Worm (Caenorhabditis elegans) whole organism, mixed stage, embryonic: ENCODE results near the gene F13A7.12.

Source experiments
- M03D4.4 ChIP-seq: sonication (generic microtip); optimal IDR thresholded peaks from 2 replicates; lab custom pipeline; 2017; ENCODE audit warnings: mild to moderate bottlenecking, missing genetic modification characterization, missing compliant biosample characterization
- bed-3 ChIP-seq: fragments of 200-800 bp; sonication (Bioruptor generic); optimal IDR thresholded peaks from 3 replicates; lab custom pipeline; 2018; ENCODE audit warnings: mild to moderate bottlenecking, missing genetic modification characterization, moderate library complexity, missing compliant biosample characterization
- blmp-1 ChIP-seq: fragments of 150-350 bp; optimal IDR thresholded peaks from 2 replicates; lab custom pipeline; 2014; ENCODE audit warnings: missing biosample characterization, missing genetic modification characterization
- ceh-39 ChIP-seq: fragments of 150-350 bp; optimal IDR thresholded peaks from 2 replicates; lab custom pipeline; 2014; ENCODE audit warnings: missing biosample characterization, missing genetic modification characterization
- ceh-43 ChIP-seq: fragments of 200-800 bp; sonication (Bioruptor generic); optimal IDR thresholded peaks from 2 replicates; lab custom pipeline; 2018; ENCODE audit warnings: mild to moderate bottlenecking, missing genetic modification characterization, moderate library complexity, missing compliant biosample characterization
- ceh-83 ChIP-seq: fragments of 200-800 bp; sonication (Bioruptor generic); optimal IDR thresholded peaks from 2 replicates; lab custom pipeline; 2018; ENCODE audit warnings: mild to moderate bottlenecking, missing genetic modification characterization, missing compliant biosample characterization
- ces-1 ChIP-seq: fragments of 150-350 bp; optimal IDR thresholded peaks from 2 replicates; lab custom pipeline; 2014; ENCODE audit warnings: missing biosample characterization, missing genetic modification reagents, missing genetic modification characterization
- cnd-1 ChIP-seq: fragments of 200-800 bp; sonication (Bioruptor generic); optimal IDR thresholded peaks from 2 replicates; lab custom pipeline; 2018; ENCODE audit warnings: mild to moderate bottlenecking, missing genetic modification characterization, missing compliant biosample characterization
- drap-1 ChIP-seq: fragments of 200-800 bp; sonication (Bioruptor generic); optimal IDR thresholded peaks from 3 replicates; lab custom pipeline; 2018; ENCODE audit warnings: mild to moderate bottlenecking, missing genetic modification characterization, missing compliant biosample characterization
- elt-1 ChIP-seq: sonication (generic microtip); optimal IDR thresholded peaks from 2 replicates; lab custom pipeline; 2017; ENCODE audit warnings: missing genetic modification characterization, mild to moderate bottlenecking, missing compliant biosample characterization, antibody characterized with exemption, moderate library complexity, borderline replicate concordance; ENCODE audit not compliant: insufficient read depth
- flh-1 ChIP-seq: fragments of 200-800 bp; sonication (Bioruptor generic); optimal IDR thresholded peaks from 2 replicates; lab custom pipeline; 2018; ENCODE audit warnings: mild to moderate bottlenecking, missing genetic modification characterization, moderate library complexity, missing compliant biosample characterization
- ham-2 ChIP-seq: fragments of 200-800 bp; sonication (Bioruptor generic); optimal IDR thresholded peaks from 2 replicates; lab custom pipeline; 2018; ENCODE audit warnings: mild to moderate bottlenecking, missing genetic modification characterization, missing compliant biosample characterization
- hlh-1 ChIP-seq: fragments of 150-350 bp; optimal IDR thresholded peaks from 2 replicates; lab custom pipeline; 2014; ENCODE audit warnings: missing biosample characterization, missing genetic modification reagents, missing genetic modification characterization
- lin-13 ChIP-seq: fragments of 150-350 bp; optimal IDR thresholded peaks from 2 replicates; lab custom pipeline; 2014; ENCODE audit warnings: missing biosample characterization, missing genetic modification characterization
- lin-32 ChIP-seq: fragments of 200-800 bp; sonication (Bioruptor generic); optimal IDR thresholded peaks from 2 replicates; lab custom pipeline; 2018; ENCODE audit warnings: mild to moderate bottlenecking, missing genetic modification characterization, missing compliant biosample characterization
- lsy-2 ChIP-seq: fragments of 150-350 bp; optimal IDR thresholded peaks from 2 replicates; lab custom pipeline; 2014; ENCODE audit warnings: missing biosample characterization, missing genetic modification characterization
- mep-1 ChIP-seq: fragments of 150-350 bp; optimal IDR thresholded peaks from 2 replicates; lab custom pipeline; 2017; ENCODE audit warnings: missing biosample characterization, missing genetic modification reagents, missing genetic modification characterization, inconsistent platforms
- mls-2 ChIP-seq: sonication (generic microtip); optimal IDR thresholded peaks from 2 replicates; lab custom pipeline; 2016; ENCODE audit warnings: mild to moderate bottlenecking, missing genetic modification characterization, moderate library complexity, missing compliant biosample characterization
- nhr-12 ChIP-seq: fragments of 150-350 bp; optimal IDR thresholded peaks from 2 replicates; lab custom pipeline; 2014; ENCODE audit warnings: missing biosample characterization, missing genetic modification characterization
- nhr-2 ChIP-seq: fragments of 150-350 bp; optimal IDR thresholded peaks from 2 replicates; lab custom pipeline; 2014; ENCODE audit warnings: missing biosample characterization, missing genetic modification characterization
- nhr-237 ChIP-seq: fragments of 150-350 bp; optimal IDR thresholded peaks from 2 replicates; lab custom pipeline; 2014; ENCODE audit warnings: missing biosample characterization, missing genetic modification characterization
- nhr-28 ChIP-seq: fragments of 150-350 bp; optimal IDR thresholded peaks from 2 replicates; lab custom pipeline; 2014; ENCODE audit warnings: missing biosample characterization, missing genetic modification characterization
- nhr-76 ChIP-seq: sonication (generic microtip); optimal IDR thresholded peaks from 2 replicates; lab custom pipeline; 2017; ENCODE audit warnings: missing biosample characterization, missing genetic modification characterization
- pha-4 ChIP-seq: fragments of 150-350 bp; optimal IDR thresholded peaks from 2 replicates; lab custom pipeline; 2018; ENCODE audit warnings: missing biosample characterization, missing genetic modification reagents, missing genetic modification characterization
- sem-2 ChIP-seq: fragments of 200-800 bp; sonication (Bioruptor generic); optimal IDR thresholded peaks from 2 replicates; lab custom pipeline; 2018; ENCODE audit warnings: mild to moderate bottlenecking, missing genetic modification characterization, missing compliant biosample characterization
- snpc-4 ChIP-seq: fragments of 150-350 bp; optimal IDR thresholded peaks from 2 replicates; lab custom pipeline; 2014; ENCODE audit warnings: missing biosample characterization, missing genetic modification characterization
- sptf-1 ChIP-seq: sonication (generic microtip); optimal IDR thresholded peaks from 2 replicates; lab custom pipeline; 2017; ENCODE audit warnings: mild to moderate bottlenecking, missing genetic modification characterization, moderate library complexity, missing compliant biosample characterization
- tbx-8 ChIP-seq: fragments of 200-800 bp; sonication (Bioruptor generic); optimal IDR thresholded peaks from 2 replicates; lab custom pipeline; 2018; ENCODE audit warnings: mild to moderate bottlenecking, missing genetic modification characterization, moderate library complexity, missing compliant biosample characterization
- unc-120 ChIP-seq: sonication (generic microtip); optimal IDR thresholded peaks from 2 replicates; lab custom pipeline; 2017; ENCODE audit warnings: missing genetic modification characterization, missing compliant biosample characterization; ENCODE audit not compliant: poor library complexity, severe bottlenecking
- unc-39 ChIP-seq: fragments of 150-350 bp; optimal IDR thresholded peaks from 2 replicates; lab custom pipeline; 2014; ENCODE audit warnings: missing biosample characterization, missing genetic modification characterization
- unc-62 ChIP-seq: fragments of 150-350 bp; optimal IDR thresholded peaks from 2 replicates; lab custom pipeline; 2014; ENCODE audit warnings: missing biosample characterization, missing genetic modification reagents, missing genetic modification characterization
- zip-8 ChIP-seq: fragments of 150-350 bp; optimal IDR thresholded peaks from 2 replicates; lab custom pipeline; 2014; ENCODE audit warnings: missing biosample characterization, missing genetic modification characterization
- ztf-11 ChIP-seq: fragments of 150-350 bp; optimal IDR thresholded peaks from 2 replicates; lab custom pipeline; 2014; ENCODE audit warnings: missing biosample characterization, missing genetic modification characterization

F13A7.12 gene

DNA sequence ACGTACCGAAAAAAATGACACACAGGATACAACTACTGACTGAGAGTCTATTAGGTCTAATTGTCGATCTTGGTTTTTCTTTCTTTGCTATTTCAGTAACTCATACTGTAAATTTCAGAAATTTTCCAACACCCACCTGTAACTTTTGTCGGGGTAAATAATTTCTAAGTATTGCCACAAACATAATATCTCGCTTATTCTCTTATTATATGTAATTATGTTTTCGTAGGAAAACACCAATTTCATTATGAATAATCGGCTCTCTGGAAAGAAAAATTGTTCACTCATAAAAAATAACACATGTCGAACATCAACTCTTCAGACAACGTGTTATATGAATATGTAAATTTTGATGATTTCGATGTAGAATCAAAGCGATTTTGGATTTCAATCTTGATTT, 24.9 kb downstream of the F13A7.12 start, which contains the start of gene srw-48:
Gene srw-48 (plus strand): TSS at position 301 of the 400 bp plus-strand sequence.
- TF ChIP-seq hlh-1 (tag; lab: Kevin White, UChicago) (no peak), nhr-12 (tag; lab: Kevin White, UChicago) (no peak), nhr-237 (no peak), ces-1 (GFP tag; lab: Kevin White, UChicago) (no peak), unc-62 (no peak), mls-2 (no peak), cnd-1 (tag; lab: Kevin White, UChicago) (no peak), ceh-39 (tag; lab: Kevin White, UChicago) (no peak)

DNA sequence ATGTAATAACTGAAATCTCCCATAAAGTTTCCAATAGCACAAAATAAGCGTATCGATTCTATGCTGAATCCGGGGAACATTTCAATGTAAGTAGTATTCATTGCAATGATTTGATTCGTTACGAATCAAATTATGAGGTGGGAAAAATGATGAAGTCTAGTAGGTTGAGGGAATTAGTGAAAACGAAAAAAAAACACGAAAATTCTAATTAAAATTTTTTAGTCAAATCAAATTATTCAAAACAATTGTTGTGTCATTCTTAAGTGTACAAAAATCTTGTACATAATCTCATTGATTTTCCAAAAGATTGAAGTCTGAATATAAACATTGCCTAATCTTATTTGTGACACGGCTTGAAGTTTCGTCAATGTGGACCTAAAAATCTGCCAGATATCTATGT, 28.6 kb downstream of the F13A7.12 start, which contains the start of gene srw-29:
Gene srw-29 (minus strand): TSS at position 101 of the 400 bp plus-strand sequence.
- TF ChIP-seq lsy-2 (tag; lab: Kevin White, UChicago) (no peak), zip-8 (tag; lab: Kevin White, UChicago) (no peak), nhr-76 (tag; lab: Kevin White, UChicago) (no peak), mls-2 (no peak), cnd-1 (tag; lab: Kevin White, UChicago) (no peak), ces-1 (GFP tag; lab: Kevin White, UChicago) (no peak), bed-3 (no peak), lin-32 (GFP tag; lab: Kevin White, UChicago) (no peak), nhr-237 (no peak), sptf-1 (no peak), mep-1 (tag; lab: Kevin White, UChicago) (no peak), unc-120 (tag; lab: Kevin White, UChicago) (no peak), nhr-2 (tag; lab: Kevin White, UChicago) (no peak), drap-1 (GFP tag; lab: Kevin White, UChicago) (no peak), ceh-83 (GFP tag; lab: Kevin White, UChicago) (no peak), tbx-8 (no peak)

DNA sequence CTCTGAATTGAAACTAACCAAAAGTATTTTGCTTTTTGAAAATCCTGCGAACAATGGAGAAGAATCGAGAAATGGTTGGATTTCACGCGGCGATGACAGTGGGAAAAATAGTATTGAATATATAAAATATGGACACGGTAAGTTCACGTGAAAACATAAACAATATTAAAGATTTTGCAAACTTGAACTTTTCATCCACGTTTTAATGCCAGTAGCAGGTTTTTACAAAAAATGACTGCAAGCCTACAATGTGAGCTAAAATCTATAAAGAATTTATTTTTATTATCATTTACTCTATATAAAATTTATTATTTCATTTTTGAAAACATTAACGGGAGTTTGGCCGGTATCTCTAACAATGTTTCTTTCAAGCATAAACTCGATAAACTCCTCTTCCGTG, 33.7 kb downstream of the F13A7.12 start, which contains the start of gene F26D2.10:
Gene F26D2.10 (minus strand): TSS at position 101 of the 400 bp plus-strand sequence.
- TF ChIP-seq pha-4 (tag; lab: Kevin White, UChicago) (no peak), nhr-237 (no peak), mls-2 (no peak), ztf-11 (tag; lab: Kevin White, UChicago) (no peak), unc-62 (no peak), ceh-83 (GFP tag; lab: Kevin White, UChicago) (no peak), hlh-1 (tag; lab: Kevin White, UChicago) (no peak), sptf-1 (no peak), nhr-12 (tag; lab: Kevin White, UChicago) (no peak), snpc-4 (tag; lab: Kevin White, UChicago) (no peak), unc-120 (tag; lab: Kevin White, UChicago) (no peak), mep-1 (tag; lab: Kevin White, UChicago) (no peak), drap-1 (GFP tag; lab: Kevin White, UChicago) (no peak), flh-1 (GFP tag; lab: Kevin White, UChicago) (no peak), ceh-43 (no peak), ham-2 (GFP tag; lab: Kevin White, UChicago) (no peak), bed-3 (no peak), nhr-28 (tag; lab: Kevin White, UChicago) (no peak), lin-32 (GFP tag; lab: Kevin White, UChicago) (no peak), lsy-2 (tag; lab: Kevin White, UChicago) (no peak)

DNA sequence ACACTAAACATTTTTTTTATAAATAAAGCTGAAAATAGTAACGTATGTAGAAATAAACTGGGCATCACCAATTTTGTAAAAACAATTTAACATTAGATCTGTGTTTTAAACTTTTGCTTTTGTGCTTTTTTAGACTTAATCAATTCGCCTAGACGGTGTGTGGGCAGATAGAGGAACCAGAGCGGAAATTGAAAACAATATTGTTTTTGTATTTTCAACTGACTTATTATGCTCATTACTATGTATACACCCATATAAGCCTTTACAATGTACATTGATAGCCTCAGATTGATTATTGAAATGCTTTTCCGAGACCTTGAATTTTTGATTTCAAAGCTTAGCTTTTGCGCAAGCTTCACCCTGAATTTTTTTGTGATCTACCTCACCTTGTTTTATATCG, 34.1 kb downstream of the F13A7.12 start, which contains the start of gene str-73:
Gene str-73 (plus strand): TSS at position 301 of the 400 bp plus-strand sequence.
- TF ChIP-seq ceh-83 (GFP tag; lab: Kevin White, UChicago) (no peak), unc-120 (tag; lab: Kevin White, UChicago) (no peak), snpc-4 (tag; lab: Kevin White, UChicago) (no peak), blmp-1 (tag; lab: Kevin White, UChicago) (no peak), sem-2 (no peak), ztf-11 (tag; lab: Kevin White, UChicago) (no peak), ceh-43 (no peak), tbx-8 (no peak), drap-1 (GFP tag; lab: Kevin White, UChicago) (no peak), nhr-2 (tag; lab: Kevin White, UChicago) (no peak), nhr-237 (no peak), sptf-1 (no peak)

DNA sequence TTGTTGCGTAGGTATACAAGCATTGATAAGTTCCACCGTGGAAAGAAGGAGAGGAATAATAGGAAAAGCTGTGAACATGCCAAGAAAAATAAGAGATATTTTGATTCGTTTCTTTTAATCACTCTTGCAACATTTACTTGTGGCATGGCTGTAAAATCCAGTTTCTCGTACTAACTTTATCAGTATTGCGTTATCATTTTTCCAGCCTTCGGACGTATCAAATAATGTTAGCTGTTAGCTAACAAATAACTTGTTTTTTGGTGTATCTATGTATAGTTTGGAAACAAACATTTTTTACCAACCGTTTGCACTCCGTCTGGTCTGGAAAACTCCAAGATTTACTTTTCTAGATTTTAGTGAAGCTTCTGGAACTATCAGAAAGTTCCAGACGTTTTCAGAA, 37.6 kb downstream of the F13A7.12 start, which contains the start of gene clec-234:
Gene clec-234 (minus strand): TSS at position 101 of the 400 bp plus-strand sequence.
- no peak for TF ChIP-seq flh-1 (GFP tag; lab: Kevin White, UChicago)
- no peak for TF ChIP-seq sem-2
- TF ChIP-seq elt-1 (tag; lab: Kevin White, UChicago) = no peak
- TF ChIP-seq ceh-43 = no peak
- TF ChIP-seq M03D4.4 = no peak
- TF ChIP-seq lin-13 (tag; lab: Kevin White, UChicago) = no peak
- TF ChIP-seq unc-120 (tag; lab: Kevin White, UChicago) = no peak
- TF ChIP-seq ces-1 (GFP tag; lab: Kevin White, UChicago) = no peak
- TF ChIP-seq nhr-28 (tag; lab: Kevin White, UChicago) = no peak
- TF ChIP-seq sptf-1 = no peak
- TF ChIP-seq pha-4 (tag; lab: Kevin White, UChicago) = no peak
- no peak for TF ChIP-seq nhr-12 (tag; lab: Kevin White, UChicago)
- no peak for TF ChIP-seq lin-32 (GFP tag; lab: Kevin White, UChicago)
- TF ChIP-seq unc-39 (tag; lab: Kevin White, UChicago) = no peak
- TF ChIP-seq, all 35 proteins: peak for 0
